Worm (Caenorhabditis elegans) whole organism, mixed stage, embryonic: ENCODE measurements around the gene spl-1.

Experiments
- blmp-1 ChIP-seq: fragments of 150-350 bp; optimal IDR thresholded peaks from 2 replicates; lab custom pipeline; 2014; ENCODE audit warnings: missing biosample characterization, missing genetic modification characterization
- elt-1 ChIP-seq: sonication (generic microtip); optimal IDR thresholded peaks from 2 replicates; lab custom pipeline; 2017; ENCODE audit warnings: missing genetic modification characterization, mild to moderate bottlenecking, missing compliant biosample characterization, antibody characterized with exemption, moderate library complexity, borderline replicate concordance; ENCODE audit not compliant: insufficient read depth
- lin-13 ChIP-seq: fragments of 150-350 bp; optimal IDR thresholded peaks from 2 replicates; lab custom pipeline; 2014; ENCODE audit warnings: missing biosample characterization, missing genetic modification characterization
- nhr-237 ChIP-seq: fragments of 150-350 bp; optimal IDR thresholded peaks from 2 replicates; lab custom pipeline; 2014; ENCODE audit warnings: missing biosample characterization, missing genetic modification characterization
- nhr-28 ChIP-seq: fragments of 150-350 bp; optimal IDR thresholded peaks from 2 replicates; lab custom pipeline; 2014; ENCODE audit warnings: missing biosample characterization, missing genetic modification characterization
- pha-4 ChIP-seq: fragments of 150-350 bp; optimal IDR thresholded peaks from 2 replicates; lab custom pipeline; 2018; ENCODE audit warnings: missing biosample characterization, missing genetic modification reagents, missing genetic modification characterization
- snpc-4 ChIP-seq: fragments of 150-350 bp; optimal IDR thresholded peaks from 2 replicates; lab custom pipeline; 2014; ENCODE audit warnings: missing biosample characterization, missing genetic modification characterization
- sptf-1 ChIP-seq: sonication (generic microtip); optimal IDR thresholded peaks from 2 replicates; lab custom pipeline; 2017; ENCODE audit warnings: mild to moderate bottlenecking, missing genetic modification characterization, moderate library complexity, missing compliant biosample characterization
- zip-8 ChIP-seq: fragments of 150-350 bp; optimal IDR thresholded peaks from 2 replicates; lab custom pipeline; 2014; ENCODE audit warnings: missing biosample characterization, missing genetic modification characterization
- ztf-11 ChIP-seq: fragments of 150-350 bp; optimal IDR thresholded peaks from 2 replicates; lab custom pipeline; 2014; ENCODE audit warnings: missing biosample characterization, missing genetic modification characterization

ce11 chrIV:419674-420073, 36.7 kb upstream of the spl-1 start, which contains the start of gene eri-1:
- TF ChIP-seq snpc-4 (tag; lab: Kevin White, UChicago): no peak
- no peak for TF ChIP-seq pha-4 (tag; lab: Kevin White, UChicago)
- no peak for TF ChIP-seq elt-1 (tag; lab: Kevin White, UChicago)
- TF ChIP-seq nhr-237 (tag; lab: Kevin White, UChicago): no peak
- no peak for TF ChIP-seq sptf-1 (tag; lab: Kevin White, UChicago)
- TF ChIP-seq ztf-11 (tag; lab: Kevin White, UChicago): no peak
- no peak for TF ChIP-seq zip-8
- no peak for TF ChIP-seq nhr-28 (tag; lab: Kevin White, UChicago)
- no peak for TF ChIP-seq blmp-1 (tag; lab: Kevin White, UChicago)
- no peak for TF ChIP-seq lin-13
